Comparison of ENCODE assay signal across 1 worm cellular context in the genomic region with DNA sequence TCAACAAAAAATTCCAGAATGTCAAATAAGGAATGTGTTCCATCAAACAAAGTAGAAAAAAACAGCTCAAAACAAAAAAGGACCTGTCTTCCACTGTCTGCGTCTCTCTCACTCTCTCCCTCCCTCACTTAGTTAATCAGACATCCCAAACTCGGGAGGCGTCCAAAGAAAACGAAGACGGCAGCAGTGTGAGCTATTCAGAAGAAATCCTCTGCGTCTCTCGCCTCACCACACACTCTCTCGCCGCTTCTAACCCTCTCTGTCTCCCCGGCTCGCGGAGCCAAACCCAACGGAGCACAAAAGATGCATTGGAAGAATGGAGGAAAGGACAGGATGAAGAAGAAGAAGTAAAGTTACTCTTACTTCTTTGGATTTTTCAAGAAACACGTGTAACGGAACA.
TF ChIP-seq lines count a peak whose summit lies in the region.

No protein-coding gene starts in this region.

TF ChIP-seq in whole organism, L1 larva, 84 proteins besides CTCF, POLR2A, EP300 and RAD21 (continued from another document):
- TF ChIP-seq nhr-28 (tag; optimal IDR thresholded peaks at IDR 0.05; lab: Kevin White, UChicago) (no peak), ces-1 (GFP tag; optimal IDR thresholded peaks at IDR 0.05; lab: Kevin White, UChicago) (no peak), lin-14 (GFP tag; optimal IDR thresholded peaks at IDR 0.05; lab: Kevin White, UChicago) (peak; percentile 89), mdl-1 (tag; optimal IDR thresholded peaks at IDR 0.05; lab: Kevin White, UChicago) (no peak), pag-3 (tag; optimal IDR thresholded peaks at IDR 0.05; lab: Kevin White, UChicago; ENCODE audit: borderline replicate concordance, insufficient read depth) (no peak), ceh-8 (GFP tag; optimal IDR thresholded peaks at IDR 0.05; lab: Kevin White, UChicago) (no peak), pqm-1 (tag; optimal IDR thresholded peaks at IDR 0.05; lab: Kevin White, UChicago) (no peak), unc-98 (GFP tag; IDR thresholded peaks at IDR 0.05; lab: Robert Waterston, UW) (no peak), ceh-88 (GFP tag; IDR thresholded peaks at IDR 0.05; lab: Robert Waterston, UW) (no peak), lin-39 (tag; optimal IDR thresholded peaks at IDR 0.05; lab: Kevin White, UChicago) (no peak), nhr-19 (GFP tag; conservative IDR thresholded peaks at IDR 0.05; lab: Robert Waterston, UW) (no peak), zip-4 (GFP tag; optimal IDR thresholded peaks at IDR 0.05; lab: Kevin White, UChicago) (no peak), snu-23 (GFP tag; optimal IDR thresholded peaks at IDR 0.05; lab: Kevin White, UChicago) (peak; percentile 33), elt-3 (tag; optimal IDR thresholded peaks at IDR 0.05; lab: Kevin White, UChicago) (no peak), sptf-1 (tag; optimal IDR thresholded peaks at IDR 0.05; lab: Kevin White, UChicago) (no peak), unc-62 (GFP tag; optimal IDR thresholded peaks at IDR 0.05; lab: Kevin White, UChicago) (no peak), nhr-84 (tag; optimal IDR thresholded peaks at IDR 0.05; lab: Kevin White, UChicago) (no peak), vab-15 (tag; optimal IDR thresholded peaks at IDR 0.05; lab: Kevin White, UChicago) (no peak), nhr-85 (tag; lab: Kevin White, UChicago) (no peak), fkh-10 (GFP tag; optimal IDR thresholded peaks at IDR 0.05; lab: Kevin White, UChicago) (peak; percentile 5), C04F5.9 (tag; optimal IDR thresholded peaks at IDR 0.05; lab: Kevin White, UChicago) (no peak), fos-1 (tag; optimal IDR thresholded peaks at IDR 0.05; lab: Kevin White, UChicago) (no peak), unc-86 (tag; optimal IDR thresholded peaks at IDR 0.05; lab: Kevin White, UChicago) (peak; percentile 83), nhr-11 (tag; optimal IDR thresholded peaks at IDR 0.05; lab: Kevin White, UChicago) (no peak), aha-1 (tag; optimal IDR thresholded peaks at IDR 0.05; lab: Kevin White, UChicago) (no peak), lin-13 (GFP tag; optimal IDR thresholded peaks at IDR 0.05; lab: Kevin White, UChicago) (peak; percentile 16), egl-27 (tag; optimal IDR thresholded peaks at IDR 0.05; lab: Kevin White, UChicago) (no peak), hpl-2 (GFP tag; optimal IDR thresholded peaks at IDR 0.05; lab: Kevin White, UChicago) (no peak), skn-1 (tag; optimal IDR thresholded peaks at IDR 0.05; lab: Kevin White, UChicago) (no peak), F16B12.6 (tag; optimal IDR thresholded peaks at IDR 0.05; lab: Kevin White, UChicago) (no peak), egl-13 (tag; optimal IDR thresholded peaks at IDR 0.05; lab: Kevin White, UChicago) (no peak), ztf-4 (tag; optimal IDR thresholded peaks at IDR 0.05; lab: Kevin White, UChicago) (no peak), mef-2 (tag; optimal IDR thresholded peaks at IDR 0.05; lab: Kevin White, UChicago) (no peak), ceh-82 (tag; optimal IDR thresholded peaks at IDR 0.05; lab: Kevin White, UChicago) (peak in 2 of 3 experiments; percentile 13 to 49), fkh-8 (tag; optimal IDR thresholded peaks at IDR 0.05; lab: Kevin White, UChicago) (peak; percentile 68), swsn-7 (tag; optimal IDR thresholded peaks at IDR 0.05; lab: Kevin White, UChicago) (peak; percentile 50), isw-1 (GFP tag; IDR thresholded peaks at IDR 0.05; lab: Robert Waterston, UW) (0 out of 2 replicates have a peak, but pooled peaks have one; percentile 19), efl-3 (GFP tag; optimal IDR thresholded peaks at IDR 0.05; lab: Kevin White, UChicago) (no peak), nhr-77 (tag; optimal IDR thresholded peaks at IDR 0.05; lab: Kevin White, UChicago) (no peak), ama-1 (optimal IDR thresholded peaks at IDR 0.05; lab: Kevin White, UChicago) (no peak), Y116A8C.19 (tag; optimal IDR thresholded peaks at IDR 0.05; lab: Kevin White, UChicago; ENCODE audit: borderline replicate concordance) (no peak), alr-1 (tag; optimal IDR thresholded peaks at IDR 0.05; lab: Kevin White, UChicago; ENCODE audit: borderline replicate concordance) (no peak)
